Worm (Caenorhabditis elegans) whole organism, L3 larva: ENCODE results near the gene R02E12.5.

Source experiments
- R02D3.7 ChIP-seq: fragments of 150-350 bp; optimal IDR thresholded peaks from 2 replicates; lab custom pipeline; 2014; ENCODE audit warnings: missing biosample characterization, missing genetic modification characterization
- ZK546.5 ChIP-seq: sonication (generic microtip); optimal IDR thresholded peaks from 2 replicates; lab custom pipeline; 2017; ENCODE audit warnings: missing biosample characterization, missing genetic modification characterization
- aly-2 ChIP-seq: fragments of 150-350 bp; optimal IDR thresholded peaks from 2 replicates; lab custom pipeline; 2014; ENCODE audit warnings: missing biosample characterization, missing genetic modification characterization
- ama-1 ChIP-seq: fragments of 150-350 bp; optimal IDR thresholded peaks from 2 replicates; lab custom pipeline; 2018
- ceh-16 ChIP-seq: sonication (generic microtip); optimal IDR thresholded peaks from 2 replicates; lab custom pipeline; 2017; ENCODE audit warnings: missing biosample characterization, missing genetic modification characterization
- ceh-28 ChIP-seq: fragments of 150-350 bp; optimal IDR thresholded peaks from 2 replicates; lab custom pipeline; 2014; ENCODE audit warnings: missing biosample characterization, missing genetic modification reagents, missing genetic modification characterization
- ceh-82 ChIP-seq: fragments of 150-350 bp; optimal IDR thresholded peaks from 2 replicates; lab custom pipeline; 2014; ENCODE audit warnings: missing biosample characterization, missing genetic modification characterization
- ceh-9 ChIP-seq: sonication (generic microtip); optimal IDR thresholded peaks from 2 replicates; lab custom pipeline; 2018; ENCODE audit warnings: missing biosample characterization, missing genetic modification characterization
- daf-12 ChIP-seq: fragments of 150-350 bp; optimal IDR thresholded peaks from 2 replicates; lab custom pipeline; 2014; ENCODE audit warnings: missing biosample characterization, missing genetic modification reagents, missing genetic modification characterization
- egl-27 ChIP-seq: sonication (generic microtip); optimal IDR thresholded peaks from 4 replicates; lab custom pipeline; 2017; ENCODE audit warnings: missing biosample characterization, missing genetic modification reagents, missing genetic modification characterization
- egl-5 ChIP-seq: fragments of 150-350 bp; optimal IDR thresholded peaks from 2 replicates; lab custom pipeline; 2017; ENCODE audit warnings: missing biosample characterization, missing genetic modification reagents, missing genetic modification characterization, inconsistent platforms
- elt-1 ChIP-seq: fragments of 150-350 bp; optimal IDR thresholded peaks from 2 replicates; lab custom pipeline; 2014; ENCODE audit warnings: missing biosample characterization, missing genetic modification characterization
- elt-2 ChIP-seq: sonication (generic microtip); optimal IDR thresholded peaks from 2 replicates; lab custom pipeline; 2016; ENCODE audit warnings: missing genetic modification reagents, mild to moderate bottlenecking, missing genetic modification characterization, missing compliant biosample characterization
- elt-3 ChIP-seq, 3 experiments: fragments of 150-350 bp in 1 of 3; sonication (generic microtip) in 2 of 3; optimal IDR thresholded peaks; 2 replicates in 2 of 3; 4 replicates in 1 of 3; lab custom pipeline; 2014 to 2017; ENCODE audit warnings: missing biosample characterization in 3 of 3, missing genetic modification characterization in 3 of 3
- eor-1 ChIP-seq, 2 experiments: fragments of 150-350 bp; optimal IDR thresholded peaks; 2 replicates each; lab custom pipeline; 2014 to 2018; ENCODE audit warnings: missing biosample characterization in 2 of 2, missing genetic modification characterization in 2 of 2
- fkh-10 ChIP-seq: sonication (generic microtip); optimal IDR thresholded peaks from 2 replicates; lab custom pipeline; 2017; ENCODE audit warnings: missing biosample characterization, missing genetic modification reagents, missing genetic modification characterization
- fkh-2 ChIP-seq: fragments of 150-350 bp; optimal IDR thresholded peaks from 2 replicates; lab custom pipeline; 2014; ENCODE audit warnings: missing biosample characterization, missing genetic modification reagents, missing genetic modification characterization
- fos-1 ChIP-seq: fragments of 150-350 bp; optimal IDR thresholded peaks from 2 replicates; lab custom pipeline; 2014; ENCODE audit warnings: missing biosample characterization, missing genetic modification characterization
- hmg-11 ChIP-seq: sonication (generic microtip); optimal IDR thresholded peaks from 2 replicates; lab custom pipeline; 2016; ENCODE audit warnings: missing genetic modification characterization, missing compliant biosample characterization
- jun-1 ChIP-seq: fragments of 150-350 bp; optimal IDR thresholded peaks from 2 replicates; lab custom pipeline; 2014; ENCODE audit warnings: missing biosample characterization, missing genetic modification reagents, missing genetic modification characterization
- lin-15B ChIP-seq: fragments of 150-350 bp; optimal IDR thresholded peaks from 2 replicates; lab custom pipeline; 2014; ENCODE audit warnings: missing biosample characterization, missing genetic modification characterization
- lin-39 ChIP-seq: fragments of 150-350 bp; optimal IDR thresholded peaks from 2 replicates; lab custom pipeline; 2018; ENCODE audit warnings: missing biosample characterization, missing genetic modification reagents, missing genetic modification characterization
- lsy-12 ChIP-seq: sonication (generic microtip); optimal IDR thresholded peaks from 2 replicates; lab custom pipeline; 2016; ENCODE audit warnings: mild to moderate bottlenecking, missing genetic modification characterization, missing compliant biosample characterization
- mdl-1 ChIP-seq: fragments of 150-350 bp; optimal IDR thresholded peaks from 2 replicates; lab custom pipeline; 2014; ENCODE audit warnings: missing biosample characterization, missing genetic modification characterization
- mml-1 ChIP-seq: fragments of 150-350 bp; sonication (generic microtip); optimal IDR thresholded peaks from 3 replicates; lab custom pipeline; 2014; ENCODE audit warnings: missing biosample characterization, missing genetic modification characterization
- nfya-1 ChIP-seq: sonication (generic microtip); optimal IDR thresholded peaks from 2 replicates; lab custom pipeline; 2017; ENCODE audit warnings: missing genetic modification characterization, mild to moderate bottlenecking, missing compliant biosample characterization, antibody characterized with exemption, moderate library complexity; ENCODE audit not compliant: insufficient read depth
- nhr-11 ChIP-seq: fragments of 150-350 bp; optimal IDR thresholded peaks from 2 replicates; lab custom pipeline; 2014; ENCODE audit warnings: missing biosample characterization, missing genetic modification characterization
- nhr-12 ChIP-seq: fragments of 150-350 bp; optimal IDR thresholded peaks from 2 replicates; lab custom pipeline; 2014; ENCODE audit warnings: missing biosample characterization, missing genetic modification characterization
- nhr-23 ChIP-seq: fragments of 150-350 bp; optimal IDR thresholded peaks from 2 replicates; lab custom pipeline; 2014; ENCODE audit warnings: missing biosample characterization, missing genetic modification reagents, missing genetic modification characterization
- nhr-237 ChIP-seq: fragments of 150-350 bp; optimal IDR thresholded peaks from 2 replicates; lab custom pipeline; 2014; ENCODE audit warnings: missing biosample characterization, missing genetic modification characterization
- nhr-25 ChIP-seq: sonication (generic microtip); optimal IDR thresholded peaks from 2 replicates; lab custom pipeline; 2017; ENCODE audit warnings: missing biosample characterization, missing genetic modification characterization
- nhr-43 ChIP-seq: sonication (generic microtip); optimal IDR thresholded peaks from 2 replicates; lab custom pipeline; 2016; ENCODE audit warnings: mild to moderate bottlenecking, missing genetic modification characterization, missing compliant biosample characterization; ENCODE audit not compliant: poor library complexity, severe bottlenecking
- nhr-67 ChIP-seq: fragments of 150-350 bp; optimal IDR thresholded peaks from 2 replicates; lab custom pipeline; 2014; ENCODE audit warnings: missing biosample characterization, missing genetic modification characterization
- nhr-76 ChIP-seq: fragments of 150-350 bp; sonication (generic microtip); optimal IDR thresholded peaks from 5 replicates; lab custom pipeline; 2014; ENCODE audit warnings: missing biosample characterization, missing genetic modification characterization
- nhr-77 ChIP-seq: fragments of 150-350 bp; optimal IDR thresholded peaks from 2 replicates; lab custom pipeline; 2014; ENCODE audit warnings: missing biosample characterization, missing genetic modification characterization
- pha-4 ChIP-seq: fragments of 150-350 bp; optimal IDR thresholded peaks from 2 replicates; lab custom pipeline; 2014; ENCODE audit warnings: missing biosample characterization, missing genetic modification reagents, missing genetic modification characterization
- pqm-1 ChIP-seq: fragments of 150-350 bp; optimal IDR thresholded peaks from 2 replicates; lab custom pipeline; 2017; ENCODE audit warnings: missing biosample characterization, missing genetic modification characterization, inconsistent platforms
- sea-2 ChIP-seq: fragments of 150-350 bp; sonication (generic microtip); optimal IDR thresholded peaks from 4 replicates; lab custom pipeline; 2014; ENCODE audit warnings: missing biosample characterization, missing genetic modification reagents, missing genetic modification characterization
- skn-1 ChIP-seq: fragments of 150-350 bp; optimal IDR thresholded peaks from 2 replicates; lab custom pipeline; 2014; ENCODE audit warnings: missing biosample characterization, missing genetic modification characterization
- snpc-4 ChIP-seq: fragments of 150-350 bp; optimal IDR thresholded peaks from 2 replicates; lab custom pipeline; 2014; ENCODE audit warnings: missing biosample characterization, missing genetic modification characterization
- tbx-2 ChIP-seq: sonication (generic microtip); optimal IDR thresholded peaks from 2 replicates; lab custom pipeline; 2016; ENCODE audit warnings: mild to moderate bottlenecking, missing genetic modification characterization, missing compliant biosample characterization
- unc-39 ChIP-seq: sonication (generic microtip); optimal IDR thresholded peaks from 4 replicates; lab custom pipeline; 2017; ENCODE audit warnings: missing biosample characterization, missing genetic modification characterization
- unc-62 ChIP-seq: fragments of 150-350 bp; sonication (generic microtip); optimal IDR thresholded peaks from 4 replicates; lab custom pipeline; 2014; ENCODE audit warnings: missing biosample characterization, missing genetic modification reagents, missing genetic modification characterization
- zag-1 ChIP-seq: fragments of 150-350 bp; optimal IDR thresholded peaks from 2 replicates; lab custom pipeline; 2014; ENCODE audit warnings: missing biosample characterization, missing genetic modification characterization
- ztf-4 ChIP-seq: fragments of 150-350 bp; optimal IDR thresholded peaks from 2 replicates; lab custom pipeline; 2014; ENCODE audit warnings: missing biosample characterization, missing genetic modification characterization

The R02E12.5 gene

ce11 chrX:3969353-3969752 lies 27.8 kb upstream of the R02E12.5 start (continued):
- no peak for TF ChIP-seq ZK546.5
- no peak for TF ChIP-seq lsy-12 (tag; lab: Kevin White, UChicago)
- no peak for TF ChIP-seq ceh-9 (tag; lab: Kevin White, UChicago)
- TF ChIP-seq nhr-23 (tag; lab: Kevin White, UChicago) = no peak
- no peak for TF ChIP-seq elt-2 (tag; lab: Kevin White, UChicago)
- TF ChIP-seq sea-2 (GFP tag; lab: Kevin White, UChicago) = no peak
- no peak for TF ChIP-seq daf-12 (tag; lab: Kevin White, UChicago)
- TF ChIP-seq mdl-1 = no peak
- no peak for TF ChIP-seq hmg-11 (tag; lab: Kevin White, UChicago)
- no peak for TF ChIP-seq snpc-4 (tag; lab: Kevin White, UChicago)
- TF ChIP-seq pha-4 (tag; lab: Kevin White, UChicago) = peak; percentile 38
- no peak for TF ChIP-seq nhr-76 (tag; lab: Kevin White, UChicago)
- no peak for TF ChIP-seq aly-2 (tag; lab: Kevin White, UChicago)
- no peak for TF ChIP-seq nhr-237
- no peak for TF ChIP-seq skn-1 (tag; lab: Kevin White, UChicago)
- TF ChIP-seq ceh-28 (tag; lab: Kevin White, UChicago) = no peak
- TF ChIP-seq nhr-67 (tag; lab: Kevin White, UChicago) = no peak
- no peak for TF ChIP-seq mml-1
- TF ChIP-seq lin-15B (tag; lab: Kevin White, UChicago) = no peak

ce11 chrX:3969980-3970403 lies 27.1 kb upstream of the R02E12.5 start:
- no peak for TF ChIP-seq skn-1 (tag; lab: Kevin White, UChicago)
- TF ChIP-seq unc-62 (GFP tag; lab: Kevin White, UChicago) = peak; percentile 45
- peak; percentile 73 for TF ChIP-seq egl-5 (tag; lab: Kevin White, UChicago)
- TF ChIP-seq lsy-12 (tag; lab: Kevin White, UChicago) = peak; percentile 74
- no peak for TF ChIP-seq nhr-237
- TF ChIP-seq hmg-11 (tag; lab: Kevin White, UChicago) = peak; percentile 51
- peak; percentile 47 for TF ChIP-seq pqm-1
- peak; percentile 25 for TF ChIP-seq fos-1
- peak; percentile 74 for TF ChIP-seq jun-1 (tag; lab: Kevin White, UChicago)
- no peak for TF ChIP-seq fkh-2 (tag; lab: Kevin White, UChicago)
- TF ChIP-seq ceh-28 (tag; lab: Kevin White, UChicago) = no peak
- TF ChIP-seq unc-39 (tag; lab: Kevin White, UChicago) = peak; percentile 4
- peak; percentile 11 for TF ChIP-seq ama-1 (lab: Kevin White, UChicago)
- peak; percentile 49 for TF ChIP-seq pha-4 (tag; lab: Kevin White, UChicago)
- TF ChIP-seq daf-12 (tag; lab: Kevin White, UChicago) = no peak
- TF ChIP-seq nhr-23 (tag; lab: Kevin White, UChicago) = peak; percentile 39
- peak; percentile 65 for TF ChIP-seq lin-39 (tag; lab: Kevin White, UChicago)
- TF ChIP-seq nhr-43 (tag; lab: Kevin White, UChicago) = peak; percentile 49
- peak; percentile 14 for TF ChIP-seq ceh-82 (tag; lab: Kevin White, UChicago)
- no peak for TF ChIP-seq elt-3 (tag; optimal IDR thresholded peaks at IDR 0.05; lab: Kevin White, UChicago)
- no peak for TF ChIP-seq snpc-4 (tag; lab: Kevin White, UChicago)
- TF ChIP-seq fkh-10 (GFP tag; lab: Kevin White, UChicago) = no peak
- TF ChIP-seq ceh-9 (tag; lab: Kevin White, UChicago) = no peak
- TF ChIP-seq nfya-1 (tag; lab: Kevin White, UChicago) = peak; percentile 64
- no peak for TF ChIP-seq R02D3.7 (tag; lab: Kevin White, UChicago)
- TF ChIP-seq nhr-12 (tag; lab: Kevin White, UChicago) = no peak
- no peak for TF ChIP-seq elt-1 (tag; lab: Kevin White, UChicago)
- peak; percentile 50 for TF ChIP-seq elt-2 (tag; lab: Kevin White, UChicago)
- TF ChIP-seq sea-2 (GFP tag; lab: Kevin White, UChicago) = peak; percentile 41
- TF ChIP-seq ceh-16 (tag; lab: Kevin White, UChicago) = no peak
- peak; percentile 69 for TF ChIP-seq egl-27 (tag; lab: Kevin White, UChicago)
- TF ChIP-seq tbx-2 (tag; lab: Kevin White, UChicago) = peak; percentile 53
- TF ChIP-seq aly-2 (tag; lab: Kevin White, UChicago) = no peak
- no peak for TF ChIP-seq eor-1 (tag; optimal IDR thresholded peaks at IDR 0.05; lab: Kevin White, UChicago)
- no peak for TF ChIP-seq ztf-4
- no peak for TF ChIP-seq nhr-76 (tag; lab: Kevin White, UChicago)
- peak; percentile 76 for TF ChIP-seq nhr-25 (tag; lab: Kevin White, UChicago)
- TF ChIP-seq nhr-67 (tag; lab: Kevin White, UChicago) = no peak
- no peak for TF ChIP-seq zag-1 (tag; lab: Kevin White, UChicago)
- TF ChIP-seq nhr-77 = peak; percentile 31
- TF ChIP-seq nhr-11 (tag; lab: Kevin White, UChicago) = no peak
